Worm (Caenorhabditis elegans) whole organism, L1 larva: ENCODE data around the gene T06C12.14.

Experiments used
- C34B4.2 ChIP-seq: sonication (generic microtip); optimal IDR thresholded peaks from 2 replicates; lab custom pipeline; 2017; ENCODE audit warnings: mild to moderate bottlenecking, missing genetic modification characterization, missing compliant biosample characterization
- alr-1 ChIP-seq: fragments of 200-800 bp; sonication (Bioruptor generic); optimal IDR thresholded peaks from 2 replicates; lab custom pipeline; 2018; ENCODE audit warnings: borderline replicate concordance, mild to moderate bottlenecking, missing genetic modification characterization, missing compliant biosample characterization
- ceh-63 ChIP-seq: fragments of 200-800 bp; sonication (Bioruptor generic); optimal IDR thresholded peaks from 2 replicates; lab custom pipeline; 2018; ENCODE audit warnings: mild to moderate bottlenecking, missing genetic modification characterization, missing compliant biosample characterization
- ceh-8 ChIP-seq: fragments of 200-800 bp; sonication (Bioruptor generic); optimal IDR thresholded peaks from 2 replicates; lab custom pipeline; 2018; ENCODE audit warnings: mild to moderate bottlenecking, missing genetic modification characterization, moderate library complexity, missing compliant biosample characterization
- ceh-82 ChIP-seq, 3 experiments: fragments of 150-350 bp in 1 of 3; sonication (generic microtip) in 2 of 3; optimal IDR thresholded peaks; 2 replicates each; lab custom pipeline; 2014 to 2017; ENCODE audit warnings: missing biosample characterization in 3 of 3, missing genetic modification characterization in 3 of 3
- ceh-90 ChIP-seq: sonication (generic microtip); optimal IDR thresholded peaks from 2 replicates; lab custom pipeline; 2016; ENCODE audit warnings: missing genetic modification characterization, missing compliant biosample characterization
- dpl-1 ChIP-seq, 3 experiments: fragments of 150-350 bp in 2 of 3; sonication (generic microtip) in 1 of 3; optimal IDR thresholded peaks; 2 replicates each; lab custom pipeline; 2014 to 2017; ENCODE audit warnings: missing biosample characterization in 3 of 3, missing genetic modification characterization in 3 of 3, missing genetic modification reagents in 3 of 3
- efl-1 ChIP-seq, 4 experiments: fragments of 150-350 bp; optimal IDR thresholded peaks in 3 of 4; peaks in 1 of 4; 1 replicate in 1 of 4; 2 replicates in 3 of 4; lab custom pipeline; 2014; ENCODE audit warnings: missing biosample characterization in 2 of 4, missing genetic modification characterization in 2 of 4, missing genetic modification reagents in 2 of 4
- efl-3 ChIP-seq: fragments of 200-800 bp; sonication (Bioruptor generic); optimal IDR thresholded peaks from 2 replicates; lab custom pipeline; 2018; ENCODE audit warnings: mild to moderate bottlenecking, missing genetic modification characterization, missing compliant biosample characterization
- egl-13 ChIP-seq: sonication (generic microtip); optimal IDR thresholded peaks from 2 replicates; lab custom pipeline; 2016; ENCODE audit warnings: missing genotype, missing genetic modification reagents, missing genetic modification characterization, missing compliant biosample characterization
- elt-3 ChIP-seq, 6 experiments: fragments of 150-350 bp in 1 of 6; sonication (generic microtip); optimal IDR thresholded peaks; 2 replicates each; lab custom pipeline; 2017 to 2018; ENCODE audit warnings: missing biosample characterization in 6 of 6, missing genetic modification characterization in 6 of 6, inconsistent platforms in 1 of 6
- grh-1 ChIP-seq: fragments of 200-800 bp; sonication (Bioruptor generic); IDR thresholded peaks from 2 replicates; pipeline ENCODE4 v1.3.6; 2022; ENCODE audit warnings: missing genetic modification reagents, missing genetic modification characterization, missing compliant biosample characterization
- hlh-4 ChIP-seq: sonication (generic microtip); optimal IDR thresholded peaks from 2 replicates; lab custom pipeline; 2016; ENCODE audit warnings: mild to moderate bottlenecking, missing genetic modification characterization, missing compliant biosample characterization
- hpl-2 ChIP-seq: fragments of 150-350 bp; optimal IDR thresholded peaks from 2 replicates; lab custom pipeline; 2014; ENCODE audit warnings: missing biosample characterization, missing genetic modification reagents, missing genetic modification characterization
- irx-1 ChIP-seq: sonication (generic microtip); optimal IDR thresholded peaks from 2 replicates; lab custom pipeline; 2016; ENCODE audit warnings: missing genetic modification characterization, missing compliant biosample characterization
- lin-14 ChIP-seq: fragments of 200-800 bp; sonication (Bioruptor generic); optimal IDR thresholded peaks from 2 replicates; lab custom pipeline; 2018; ENCODE audit warnings: mild to moderate bottlenecking, missing genetic modification characterization, moderate library complexity, missing compliant biosample characterization
- lir-3 ChIP-seq: sonication (generic microtip); optimal IDR thresholded peaks from 2 replicates; lab custom pipeline; 2016; ENCODE audit warnings: mild to moderate bottlenecking, missing genetic modification characterization, moderate library complexity, missing compliant biosample characterization; ENCODE audit not compliant: poor library complexity
- mab-9 ChIP-seq: fragments of 200-800 bp; sonication (Bioruptor generic); IDR thresholded peaks from 2 replicates; pipeline ENCODE4 v1.3.6; 2022; ENCODE audit warnings: missing genetic modification reagents, missing genetic modification characterization, missing compliant biosample characterization
- mdl-1 ChIP-seq, 2 experiments: fragments of 150-350 bp; optimal IDR thresholded peaks; 2 replicates each; lab custom pipeline; 2014 to 2017; ENCODE audit warnings: missing biosample characterization in 2 of 2, missing genetic modification characterization in 2 of 2, inconsistent platforms in 1 of 2
- mef-2 ChIP-seq: fragments of 150-350 bp; optimal IDR thresholded peaks from 2 replicates; lab custom pipeline; 2014; ENCODE audit warnings: missing biosample characterization, missing genetic modification characterization
- mep-1 ChIP-seq: fragments of 150-350 bp; optimal IDR thresholded peaks from 2 replicates; lab custom pipeline; 2014; ENCODE audit warnings: missing biosample characterization, missing genetic modification characterization
- nhr-76 ChIP-seq: sonication (generic microtip); optimal IDR thresholded peaks from 2 replicates; lab custom pipeline; 2017; ENCODE audit warnings: missing biosample characterization, missing genetic modification characterization
- nhr-77 ChIP-seq: fragments of 150-350 bp; optimal IDR thresholded peaks from 2 replicates; lab custom pipeline; 2014; ENCODE audit warnings: missing biosample characterization, missing genetic modification characterization
- nhr-90 ChIP-seq: sonication (generic microtip); optimal IDR thresholded peaks from 2 replicates; lab custom pipeline; 2016; ENCODE audit warnings: mild to moderate bottlenecking, missing genetic modification characterization, missing compliant biosample characterization; ENCODE audit not compliant: poor library complexity
- pax-3 ChIP-seq: fragments of 200-800 bp; sonication (Bioruptor generic); optimal IDR thresholded peaks from 2 replicates; lab custom pipeline; 2018; ENCODE audit warnings: mild to moderate bottlenecking, missing genetic modification characterization, moderate library complexity, missing compliant biosample characterization
- rnt-1 ChIP-seq: sonication (generic microtip); optimal IDR thresholded peaks from 2 replicates; lab custom pipeline; 2016; ENCODE audit warnings: mild to moderate bottlenecking, missing genetic modification characterization, moderate library complexity, missing compliant biosample characterization
- skn-1 ChIP-seq: fragments of 150-350 bp; optimal IDR thresholded peaks from 2 replicates; lab custom pipeline; 2014; ENCODE audit warnings: missing biosample characterization, missing genetic modification characterization
- snpc-4 ChIP-seq: fragments of 150-350 bp; optimal IDR thresholded peaks from 2 replicates; lab custom pipeline; 2014; ENCODE audit warnings: missing biosample characterization, missing genetic modification characterization
- sup-37 ChIP-seq: fragments of 200-800 bp; sonication (Bioruptor generic); optimal IDR thresholded peaks from 2 replicates; lab custom pipeline; 2018; ENCODE audit warnings: mild to moderate bottlenecking, missing genetic modification characterization, missing compliant biosample characterization
- swsn-7 ChIP-seq: sonication (generic microtip); optimal IDR thresholded peaks from 2 replicates; lab custom pipeline; 2016; ENCODE audit warnings: missing genetic modification characterization, missing compliant biosample characterization
- tbx-2 ChIP-seq: sonication (generic microtip); optimal IDR thresholded peaks from 2 replicates; lab custom pipeline; 2016; ENCODE audit warnings: missing genetic modification characterization, missing compliant biosample characterization
- unc-130 ChIP-seq: fragments of 150-350 bp; optimal IDR thresholded peaks from 2 replicates; lab custom pipeline; 2017; ENCODE audit warnings: missing biosample characterization, missing genetic modification characterization, inconsistent platforms
- unc-30 ChIP-seq: sonication (generic microtip); optimal IDR thresholded peaks from 2 replicates; lab custom pipeline; 2017; ENCODE audit warnings: missing biosample characterization, missing genetic modification characterization
- unc-98 ChIP-seq: fragments of 200-800 bp; sonication (Bioruptor generic); IDR thresholded peaks from 2 replicates; pipeline ENCODE4 v1.3.6; 2022; ENCODE audit warnings: missing genetic modification characterization, missing compliant biosample characterization
- vab-15 ChIP-seq: sonication (generic microtip); optimal IDR thresholded peaks from 2 replicates; lab custom pipeline; 2017; ENCODE audit warnings: missing genotype, mild to moderate bottlenecking, missing genetic modification characterization, missing compliant biosample characterization
- xbp-1 ChIP-seq: sonication (generic microtip); optimal IDR thresholded peaks from 2 replicates; lab custom pipeline; 2016; ENCODE audit warnings: missing genetic modification characterization, missing compliant biosample characterization
- ztf-11 ChIP-seq, 2 experiments: sonication (generic microtip); optimal IDR thresholded peaks; 2 replicates each; lab custom pipeline; 2016 to 2017; ENCODE audit warnings: missing genetic modification characterization in 2 of 2, missing biosample characterization in 1 of 2, missing compliant biosample characterization in 1 of 2

T06C12.14 gene

ce11 chrV:15899696-15900095 lies at the start of gene T06C12.14:
Gene T06C12.14 (plus strand): TSS chrV:15899996.
- TF ChIP-seq mep-1 (tag; lab: Kevin White, UChicago) (no peak), elt-3 (tag; optimal IDR thresholded peaks at IDR 0.05; lab: Kevin White, UChicago) (no peak), skn-1 (tag; lab: Kevin White, UChicago) (no peak), lir-3 (tag; lab: Kevin White, UChicago) (no peak), ceh-90 (tag; lab: Kevin White, UChicago) (no peak), efl-1 (optimal IDR thresholded peaks at IDR 0.05; lab: Kevin White, UChicago) (no peak), efl-1 (GFP tag; optimal IDR thresholded peaks at IDR 0.05 in 1 of 2; lab: Kevin White, UChicago) (no peak)

ce11 chrV:15850276-15850811 lies 49.5 kb upstream of the T06C12.14 start, which contains the start of gene srh-147:
Gene srh-147 (minus strand): TSS chrV:15850326.
- peak; percentile 92 for TF ChIP-seq hlh-4 (tag; lab: Kevin White, UChicago)

- TF ChIP-seq xbp-1 (tag; lab: Kevin White, UChicago) (no peak), pax-3 (tag; lab: Kevin White, UChicago) (no peak), hlh-4 (tag; lab: Kevin White, UChicago) (peak; percentile 20)
Measured at ce11 chrV:15858292-15858691, 41.5 kb upstream of the T06C12.14 start, which contains the start of gene srh-148. Gene srh-148 (minus strand): TSS chrV:15858392.

- TF ChIP-seq nhr-76 (tag; lab: Kevin White, UChicago) (no peak), nhr-77 (tag; lab: Kevin White, UChicago) (no peak), efl-3 (GFP tag; lab: Kevin White, UChicago) (no peak), unc-98 (no peak), ceh-8 (GFP tag; lab: Kevin White, UChicago) (no peak), mab-9 (GFP tag; lab: Robert Waterston, UW) (no peak), alr-1 (tag; lab: Kevin White, UChicago) (no peak), lin-14 (GFP tag; lab: Kevin White, UChicago) (no peak), grh-1 (no peak), sup-37 (GFP tag; lab: Kevin White, UChicago) (no peak), skn-1 (tag; lab: Kevin White, UChicago) (no peak), egl-13 (tag; lab: Kevin White, UChicago) (no peak), ceh-63 (GFP tag; lab: Kevin White, UChicago) (no peak), dpl-1 (GFP tag; optimal IDR thresholded peaks at IDR 0.05; lab: Kevin White, UChicago) (no peak), unc-30 (tag; lab: Kevin White, UChicago) (no peak), ztf-11 (tag; optimal IDR thresholded peaks at IDR 0.05; lab: Kevin White, UChicago) (no peak), nhr-90 (tag; lab: Kevin White, UChicago) (no peak), snpc-4 (no peak), mdl-1 (tag; optimal IDR thresholded peaks at IDR 0.05; lab: Kevin White, UChicago) (no peak), ceh-82 (tag; optimal IDR thresholded peaks at IDR 0.05; lab: Kevin White, UChicago) (no peak)
Measured at ce11 chrV:15862599-15862998, 37.2 kb upstream of the T06C12.14 start, which contains the start of gene srz-12. Gene srz-12 (minus strand): TSS chrV:15862699.

ce11 chrV:15863042-15863441 lies 36.8 kb upstream of the T06C12.14 start, which contains the start of gene srh-299:
Gene srh-299 (plus strand): TSS chrV:15863342.
- TF ChIP-seq C34B4.2 (tag; lab: Kevin White, UChicago) (no peak), swsn-7 (no peak), mef-2 (tag; lab: Kevin White, UChicago) (no peak), irx-1 (tag; lab: Kevin White, UChicago) (no peak), ceh-90 (tag; lab: Kevin White, UChicago) (no peak), tbx-2 (tag; lab: Kevin White, UChicago) (no peak), unc-130 (tag; lab: Kevin White, UChicago) (no peak), rnt-1 (no peak), vab-15 (tag; lab: Kevin White, UChicago) (no peak), xbp-1 (tag; lab: Kevin White, UChicago) (no peak), hpl-2 (GFP tag; lab: Kevin White, UChicago) (no peak)
